Worm (Caenorhabditis elegans) whole organism, L1 larva: ENCODE data around the gene F32D1.11.

Experiments
- C04F5.9 ChIP-seq: sonication (generic microtip); optimal IDR thresholded peaks from 2 replicates; lab custom pipeline; 2016; ENCODE audit warnings: missing genetic modification characterization, missing compliant biosample characterization
- C16A3.4 ChIP-seq: fragments of 150-350 bp; optimal IDR thresholded peaks from 2 replicates; lab custom pipeline; 2014; ENCODE audit warnings: missing biosample characterization, missing genetic modification characterization
- C34B4.2 ChIP-seq: sonication (generic microtip); optimal IDR thresholded peaks from 2 replicates; lab custom pipeline; 2017; ENCODE audit warnings: mild to moderate bottlenecking, missing genetic modification characterization, missing compliant biosample characterization
- aly-2 ChIP-seq: fragments of 150-350 bp; optimal IDR thresholded peaks from 2 replicates; lab custom pipeline; 2014; ENCODE audit warnings: missing biosample characterization, missing genetic modification characterization
- ama-1 ChIP-seq: fragments of 150-350 bp; optimal IDR thresholded peaks from 2 replicates; lab custom pipeline; 2014
- blmp-1 ChIP-seq: fragments of 150-350 bp; optimal IDR thresholded peaks from 2 replicates; lab custom pipeline; 2014; ENCODE audit warnings: missing biosample characterization, missing genetic modification characterization
- ceh-63 ChIP-seq: fragments of 200-800 bp; sonication (Bioruptor generic); optimal IDR thresholded peaks from 2 replicates; lab custom pipeline; 2018; ENCODE audit warnings: mild to moderate bottlenecking, missing genetic modification characterization, missing compliant biosample characterization
- ceh-8 ChIP-seq: fragments of 200-800 bp; sonication (Bioruptor generic); optimal IDR thresholded peaks from 2 replicates; lab custom pipeline; 2018; ENCODE audit warnings: mild to moderate bottlenecking, missing genetic modification characterization, moderate library complexity, missing compliant biosample characterization
- ceh-82 ChIP-seq, 3 experiments: fragments of 150-350 bp in 1 of 3; sonication (generic microtip) in 2 of 3; optimal IDR thresholded peaks; 2 replicates each; lab custom pipeline; 2014 to 2017; ENCODE audit warnings: missing biosample characterization in 3 of 3, missing genetic modification characterization in 3 of 3
- ces-1 ChIP-seq: fragments of 150-350 bp; optimal IDR thresholded peaks from 2 replicates; lab custom pipeline; 2014; ENCODE audit warnings: missing biosample characterization, missing genetic modification reagents, missing genetic modification characterization
- dpl-1 ChIP-seq, 3 experiments: fragments of 150-350 bp in 2 of 3; sonication (generic microtip) in 1 of 3; optimal IDR thresholded peaks; 2 replicates each; lab custom pipeline; 2014 to 2017; ENCODE audit warnings: missing biosample characterization in 3 of 3, missing genetic modification characterization in 3 of 3, missing genetic modification reagents in 3 of 3
- efl-1 ChIP-seq, 4 experiments: fragments of 150-350 bp; optimal IDR thresholded peaks in 3 of 4; peaks in 1 of 4; 1 replicate in 1 of 4; 2 replicates in 3 of 4; lab custom pipeline; 2014; ENCODE audit warnings: missing biosample characterization in 2 of 4, missing genetic modification characterization in 2 of 4, missing genetic modification reagents in 2 of 4
- egl-13 ChIP-seq: sonication (generic microtip); optimal IDR thresholded peaks from 2 replicates; lab custom pipeline; 2016; ENCODE audit warnings: missing genotype, missing genetic modification reagents, missing genetic modification characterization, missing compliant biosample characterization
- elt-2 ChIP-seq: sonication (generic microtip); optimal IDR thresholded peaks from 2 replicates; lab custom pipeline; 2016; ENCODE audit warnings: missing genetic modification characterization, mild to moderate bottlenecking, inconsistent platforms, missing compliant biosample characterization, missing genetic modification reagents
- elt-3 ChIP-seq, 6 experiments: fragments of 150-350 bp in 1 of 6; sonication (generic microtip); optimal IDR thresholded peaks; 2 replicates each; lab custom pipeline; 2017 to 2018; ENCODE audit warnings: missing biosample characterization in 6 of 6, missing genetic modification characterization in 6 of 6, inconsistent platforms in 1 of 6
- ets-5 ChIP-seq: fragments of 200-800 bp; sonication (Bioruptor generic); IDR thresholded peaks from 2 replicates; pipeline ENCODE4 v1.3.6; 2022; ENCODE audit warnings: missing genetic modification characterization, missing compliant biosample characterization
- fkh-10 ChIP-seq: sonication (generic microtip); optimal IDR thresholded peaks from 2 replicates; lab custom pipeline; 2017; ENCODE audit warnings: missing biosample characterization, missing genetic modification reagents, missing genetic modification characterization
- fkh-8 ChIP-seq: sonication (generic microtip); optimal IDR thresholded peaks from 2 replicates; lab custom pipeline; 2016; ENCODE audit warnings: mild to moderate bottlenecking, missing genetic modification characterization, missing compliant biosample characterization
- fos-1 ChIP-seq: fragments of 150-350 bp; optimal IDR thresholded peaks from 2 replicates; lab custom pipeline; 2014; ENCODE audit warnings: missing biosample characterization, missing genetic modification characterization
- hlh-17 ChIP-seq: fragments of 200-800 bp; sonication (Bioruptor generic); optimal IDR thresholded peaks from 2 replicates; lab custom pipeline; 2018; ENCODE audit warnings: missing genetic modification characterization, mild to moderate bottlenecking, missing compliant biosample characterization, moderate library complexity, borderline replicate concordance
- hlh-4 ChIP-seq: sonication (generic microtip); optimal IDR thresholded peaks from 2 replicates; lab custom pipeline; 2016; ENCODE audit warnings: mild to moderate bottlenecking, missing genetic modification characterization, missing compliant biosample characterization
- hpl-2 ChIP-seq: fragments of 150-350 bp; optimal IDR thresholded peaks from 2 replicates; lab custom pipeline; 2014; ENCODE audit warnings: missing biosample characterization, missing genetic modification reagents, missing genetic modification characterization
- irx-1 ChIP-seq: sonication (generic microtip); optimal IDR thresholded peaks from 2 replicates; lab custom pipeline; 2016; ENCODE audit warnings: missing genetic modification characterization, missing compliant biosample characterization
- isw-1 ChIP-seq: fragments of 200-800 bp; sonication (Bioruptor generic); IDR thresholded peaks from 2 replicates; pipeline ENCODE4 v1.3.6; 2022; ENCODE audit warnings: missing genetic modification characterization, missing compliant biosample characterization
- jun-1 ChIP-seq: fragments of 150-350 bp; optimal IDR thresholded peaks from 2 replicates; lab custom pipeline; 2014; ENCODE audit warnings: missing biosample characterization, missing genetic modification reagents, missing genetic modification characterization
- lin-13 ChIP-seq: fragments of 150-350 bp; optimal IDR thresholded peaks from 2 replicates; lab custom pipeline; 2014; ENCODE audit warnings: missing biosample characterization, missing genetic modification reagents, missing genetic modification characterization
- lin-15B ChIP-seq: fragments of 150-350 bp; sonication (generic microtip); optimal IDR thresholded peaks from 3 replicates; lab custom pipeline; 2014; ENCODE audit warnings: missing biosample characterization, missing genetic modification characterization
- lin-35 ChIP-seq, 2 experiments: fragments of 150-350 bp; optimal IDR thresholded peaks; 2 replicates each; lab custom pipeline; 2014; ENCODE audit warnings: missing biosample characterization in 2 of 2, missing genetic modification characterization in 2 of 2, missing genetic modification reagents in 2 of 2
- lir-3 ChIP-seq: sonication (generic microtip); optimal IDR thresholded peaks from 2 replicates; lab custom pipeline; 2016; ENCODE audit warnings: mild to moderate bottlenecking, missing genetic modification characterization, moderate library complexity, missing compliant biosample characterization; ENCODE audit not compliant: poor library complexity
- mab-9 ChIP-seq: fragments of 200-800 bp; sonication (Bioruptor generic); IDR thresholded peaks from 2 replicates; pipeline ENCODE4 v1.3.6; 2022; ENCODE audit warnings: missing genetic modification reagents, missing genetic modification characterization, missing compliant biosample characterization
- mef-2 ChIP-seq: fragments of 150-350 bp; optimal IDR thresholded peaks from 2 replicates; lab custom pipeline; 2014; ENCODE audit warnings: missing biosample characterization, missing genetic modification characterization
- nhr-11 ChIP-seq: fragments of 150-350 bp; optimal IDR thresholded peaks from 2 replicates; lab custom pipeline; 2014; ENCODE audit warnings: missing biosample characterization, missing genetic modification characterization
- nhr-12 ChIP-seq: sonication (generic microtip); optimal IDR thresholded peaks from 2 replicates; lab custom pipeline; 2017; ENCODE audit warnings: missing biosample characterization, missing genetic modification characterization
- nhr-20 ChIP-seq: sonication (generic microtip); optimal IDR thresholded peaks from 2 replicates; lab custom pipeline; 2016; ENCODE audit warnings: mild to moderate bottlenecking, missing genetic modification characterization, missing compliant biosample characterization
- nhr-28 ChIP-seq: fragments of 150-350 bp; optimal IDR thresholded peaks from 2 replicates; lab custom pipeline; 2014; ENCODE audit warnings: missing biosample characterization, missing genetic modification characterization
- nhr-71 ChIP-seq: sonication (generic microtip); optimal IDR thresholded peaks from 2 replicates; lab custom pipeline; 2016; ENCODE audit warnings: mild to moderate bottlenecking, missing genetic modification characterization, moderate library complexity, missing compliant biosample characterization
- nhr-77 ChIP-seq: fragments of 150-350 bp; optimal IDR thresholded peaks from 2 replicates; lab custom pipeline; 2014; ENCODE audit warnings: missing biosample characterization, missing genetic modification characterization
- nhr-84 ChIP-seq: sonication (generic microtip); optimal IDR thresholded peaks from 2 replicates; lab custom pipeline; 2017; ENCODE audit warnings: missing biosample characterization, missing genetic modification characterization
- nhr-90 ChIP-seq: sonication (generic microtip); optimal IDR thresholded peaks from 2 replicates; lab custom pipeline; 2016; ENCODE audit warnings: mild to moderate bottlenecking, missing genetic modification characterization, missing compliant biosample characterization; ENCODE audit not compliant: poor library complexity
- pag-3 ChIP-seq: sonication (generic microtip); optimal IDR thresholded peaks from 2 replicates; lab custom pipeline; 2017; ENCODE audit warnings: missing genetic modification characterization, mild to moderate bottlenecking, missing compliant biosample characterization, antibody characterized with exemption, borderline replicate concordance; ENCODE audit not compliant: insufficient read depth
- pax-3 ChIP-seq: fragments of 200-800 bp; sonication (Bioruptor generic); optimal IDR thresholded peaks from 2 replicates; lab custom pipeline; 2018; ENCODE audit warnings: mild to moderate bottlenecking, missing genetic modification characterization, moderate library complexity, missing compliant biosample characterization
- rnt-1 ChIP-seq: sonication (generic microtip); optimal IDR thresholded peaks from 2 replicates; lab custom pipeline; 2016; ENCODE audit warnings: mild to moderate bottlenecking, missing genetic modification characterization, moderate library complexity, missing compliant biosample characterization
- skn-1 ChIP-seq: fragments of 150-350 bp; optimal IDR thresholded peaks from 2 replicates; lab custom pipeline; 2014; ENCODE audit warnings: missing biosample characterization, missing genetic modification characterization
- snpc-4 ChIP-seq: fragments of 150-350 bp; optimal IDR thresholded peaks from 2 replicates; lab custom pipeline; 2014; ENCODE audit warnings: missing biosample characterization, missing genetic modification characterization
- sox-4 ChIP-seq: sonication (generic microtip); optimal IDR thresholded peaks from 2 replicates; lab custom pipeline; 2016; ENCODE audit warnings: missing genetic modification characterization, missing compliant biosample characterization
- sptf-1 ChIP-seq: fragments of 150-350 bp; optimal IDR thresholded peaks from 2 replicates; lab custom pipeline; 2014; ENCODE audit warnings: missing biosample characterization, missing genetic modification characterization
- swsn-7 ChIP-seq: sonication (generic microtip); optimal IDR thresholded peaks from 2 replicates; lab custom pipeline; 2016; ENCODE audit warnings: missing genetic modification characterization, missing compliant biosample characterization
- tbx-2 ChIP-seq: sonication (generic microtip); optimal IDR thresholded peaks from 2 replicates; lab custom pipeline; 2016; ENCODE audit warnings: missing genetic modification characterization, missing compliant biosample characterization
- unc-30 ChIP-seq: sonication (generic microtip); optimal IDR thresholded peaks from 2 replicates; lab custom pipeline; 2017; ENCODE audit warnings: missing biosample characterization, missing genetic modification characterization
- xbp-1 ChIP-seq: sonication (generic microtip); optimal IDR thresholded peaks from 2 replicates; lab custom pipeline; 2016; ENCODE audit warnings: missing genetic modification characterization, missing compliant biosample characterization
- zag-1 ChIP-seq: fragments of 150-350 bp; optimal IDR thresholded peaks from 2 replicates; lab custom pipeline; 2014; ENCODE audit warnings: missing biosample characterization, missing genetic modification characterization
- ztf-11 ChIP-seq, 2 experiments: sonication (generic microtip); optimal IDR thresholded peaks; 2 replicates each; lab custom pipeline; 2016 to 2017; ENCODE audit warnings: missing genetic modification characterization in 2 of 2, missing biosample characterization in 1 of 2, missing compliant biosample characterization in 1 of 2
- ztf-4 ChIP-seq: fragments of 150-350 bp; optimal IDR thresholded peaks from 2 replicates; lab custom pipeline; 2014; ENCODE audit warnings: missing biosample characterization, missing genetic modification characterization

F32D1.11 gene

DNA sequence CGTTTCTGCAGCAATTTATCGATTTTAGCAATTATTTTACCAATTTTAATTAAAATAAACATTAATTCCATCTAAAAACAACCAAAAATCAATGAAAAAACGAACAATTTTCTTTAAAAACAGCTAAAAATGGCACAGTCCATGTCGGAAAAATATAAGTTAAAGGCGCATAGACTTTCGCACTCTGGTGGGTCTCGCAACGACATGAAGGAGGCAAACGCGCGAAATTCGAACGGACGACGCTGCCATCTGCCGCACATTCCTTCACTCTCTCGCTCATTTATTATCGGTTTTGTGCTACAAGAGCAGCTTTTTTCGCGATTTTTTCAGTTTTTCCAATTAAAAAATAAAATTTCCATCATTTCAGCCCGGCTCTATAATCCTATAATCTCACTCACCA is 19.5 kb downstream of the F32D1.11 start, which contains the start of gene mcm-7:
Gene mcm-7, plus strand, starts transcription at position 368 of the 400 bp plus-strand sequence.
- TF ChIP-seq nhr-90 (tag; lab: Kevin White, UChicago) (peak; percentile 19), pag-3 (tag; lab: Kevin White, UChicago) (no peak), nhr-77 (peak; percentile 46), nhr-71 (tag; lab: Kevin White, UChicago) (peak; percentile 68), pax-3 (no peak), lin-35 (GFP tag; optimal IDR thresholded peaks at IDR 0.05; lab: Kevin White, UChicago) (peak; percentile 94 to 98), nhr-20 (tag; lab: Kevin White, UChicago) (peak; percentile 52), hlh-17 (GFP tag; lab: Kevin White, UChicago) (no peak), zag-1 (tag; lab: Kevin White, UChicago) (no peak), elt-3 (tag; optimal IDR thresholded peaks at IDR 0.05; lab: Kevin White, UChicago) (peak in 2 of 6 experiments; percentile 11 to 58), ets-5 (GFP tag; lab: Robert Waterston, UW) (no peak), ama-1 (lab: Kevin White, UChicago) (no peak), nhr-28 (no peak), elt-2 (tag; lab: Kevin White, UChicago) (no peak), fos-1 (tag; lab: Kevin White, UChicago) (no peak), swsn-7 (peak; percentile 38), snpc-4 (tag; lab: Kevin White, UChicago) (peak; percentile 17), ztf-4 (tag; lab: Kevin White, UChicago) (no peak), nhr-12 (no peak), sox-4 (tag; lab: Kevin White, UChicago) (no peak), ztf-11 (tag; optimal IDR thresholded peaks at IDR 0.05; lab: Kevin White, UChicago) (no peak), ces-1 (GFP tag; lab: Kevin White, UChicago) (no peak), hlh-4 (tag; lab: Kevin White, UChicago) (no peak), hpl-2 (GFP tag; lab: Kevin White, UChicago) (no peak), dpl-1 (GFP tag; optimal IDR thresholded peaks at IDR 0.05; lab: Kevin White, UChicago) (peak; percentile 91 to 96 (median 95)), ceh-8 (GFP tag; lab: Kevin White, UChicago) (no peak), ceh-82 (tag; optimal IDR thresholded peaks at IDR 0.05; lab: Kevin White, UChicago) (peak in 2 of 3 experiments; percentile 15 to 75), blmp-1 (tag; lab: Kevin White, UChicago) (no peak), lin-13 (GFP tag; lab: Kevin White, UChicago) (peak; percentile 16), nhr-11 (tag; lab: Kevin White, UChicago) (no peak), fkh-8 (tag; lab: Kevin White, UChicago) (peak; percentile 30), ceh-63 (GFP tag; lab: Kevin White, UChicago) (no peak), sptf-1 (tag; lab: Kevin White, UChicago) (no peak), C04F5.9 (tag; lab: Kevin White, UChicago) (no peak), aly-2 (tag; lab: Kevin White, UChicago) (no peak), skn-1 (tag; lab: Kevin White, UChicago) (peak; percentile 52), lin-15B (peak; percentile 33), irx-1 (tag; lab: Kevin White, UChicago) (peak; percentile 12), jun-1 (tag; lab: Kevin White, UChicago) (peak; percentile 18), C16A3.4 (tag; lab: Kevin White, UChicago) (peak; percentile 85), C34B4.2 (tag; lab: Kevin White, UChicago) (no peak), xbp-1 (tag; lab: Kevin White, UChicago) (peak; percentile 46), nhr-84 (tag; lab: Kevin White, UChicago) (no peak), rnt-1 (tag; lab: Kevin White, UChicago) (peak; percentile 60), mef-2 (tag; lab: Kevin White, UChicago) (no peak), unc-30 (tag; lab: Kevin White, UChicago) (no peak), isw-1 (GFP tag; lab: Robert Waterston, UW) (no peak; the same call in 1 of the 2 replicates), fkh-10 (no peak), tbx-2 (peak; percentile 56), mab-9 (no peak), egl-13 (no peak), lir-3 (tag; lab: Kevin White, UChicago) (no peak), efl-1 (optimal IDR thresholded peaks at IDR 0.05; lab: Kevin White, UChicago) (peak; percentile 95 to 96), efl-1 (GFP tag; optimal IDR thresholded peaks at IDR 0.05 in 1 of 2; lab: Kevin White, UChicago) (peak; percentile 96 to 100)
